Worm (Caenorhabditis elegans) whole organism, mixed stage, embryonic: ENCODE results near the gene F13E9.13.

Experiments
- nhr-28 ChIP-seq: fragments of 150-350 bp; optimal IDR thresholded peaks from 2 replicates; lab custom pipeline; 2014; ENCODE audit warnings: missing biosample characterization, missing genetic modification characterization
- nhr-76 ChIP-seq: sonication (generic microtip); optimal IDR thresholded peaks from 2 replicates; lab custom pipeline; 2017; ENCODE audit warnings: missing biosample characterization, missing genetic modification characterization
- pha-4 ChIP-seq: fragments of 150-350 bp; optimal IDR thresholded peaks from 2 replicates; lab custom pipeline; 2018; ENCODE audit warnings: missing biosample characterization, missing genetic modification reagents, missing genetic modification characterization
- sptf-1 ChIP-seq: sonication (generic microtip); optimal IDR thresholded peaks from 2 replicates; lab custom pipeline; 2017; ENCODE audit warnings: mild to moderate bottlenecking, missing genetic modification characterization, moderate library complexity, missing compliant biosample characterization

DNA sequence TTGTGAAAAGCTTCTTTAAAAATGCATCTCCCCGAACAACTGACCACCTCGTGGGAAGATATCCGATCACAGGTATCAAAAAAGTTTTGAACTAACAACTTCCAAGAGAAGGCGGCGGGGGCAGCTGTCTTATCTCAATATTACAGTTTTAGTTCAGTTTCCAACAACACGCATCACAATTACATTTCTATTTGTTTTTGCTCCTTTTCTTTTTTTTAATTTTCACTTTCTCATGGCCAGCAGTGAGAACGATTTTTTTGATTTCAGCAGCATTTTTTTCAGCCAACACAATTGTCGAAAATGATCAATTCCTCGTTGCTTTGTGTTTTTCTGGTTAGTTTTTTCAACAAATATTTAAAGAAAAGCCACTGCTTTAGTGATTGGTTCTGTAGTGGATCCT lies 31.7 kb downstream of the F13E9.13 start, which contains the start of gene ZK593.2:
- TF ChIP-seq pha-4 (tag; lab: Kevin White, UChicago) = no peak
- TF ChIP-seq nhr-76 (tag; lab: Kevin White, UChicago) = no peak
- TF ChIP-seq nhr-28 = no peak
- no peak for TF ChIP-seq sptf-1 (tag; lab: Kevin White, UChicago)
